Worm (Caenorhabditis elegans) whole organism, L2 larva: Measurements from ENCODE around the gene srd-17.

ENCODE experiments used
- ZK546.5 ChIP-seq: sonication (generic microtip); optimal IDR thresholded peaks from 2 replicates; lab custom pipeline; 2017; ENCODE audit warnings: missing biosample characterization, missing genetic modification characterization
- ama-1 ChIP-seq: fragments of 150-350 bp; optimal IDR thresholded peaks from 2 replicates; lab custom pipeline; 2018; ENCODE audit warnings: inconsistent platforms
- blmp-1 ChIP-seq: sonication (generic microtip); optimal IDR thresholded peaks from 2 replicates; lab custom pipeline; 2017; ENCODE audit warnings: missing genetic modification characterization, mild to moderate bottlenecking, missing compliant biosample characterization, antibody characterized with exemption, moderate library complexity; ENCODE audit not compliant: insufficient read depth
- crh-2 ChIP-seq: sonication (generic microtip); optimal IDR thresholded peaks from 2 replicates; lab custom pipeline; 2017; ENCODE audit warnings: missing biosample characterization, missing genetic modification characterization
- elt-3 ChIP-seq: sonication (generic microtip); optimal IDR thresholded peaks from 2 replicates; lab custom pipeline; 2017; ENCODE audit warnings: missing biosample characterization, missing genetic modification characterization
- fos-1 ChIP-seq: fragments of 150-350 bp; optimal IDR thresholded peaks from 2 replicates; lab custom pipeline; 2014; ENCODE audit warnings: missing biosample characterization, missing genetic modification characterization
- lin-13 ChIP-seq: fragments of 150-350 bp; optimal IDR thresholded peaks from 2 replicates; lab custom pipeline; 2014; ENCODE audit warnings: missing biosample characterization, missing genetic modification reagents, missing genetic modification characterization
- lin-39 ChIP-seq: fragments of 150-350 bp; optimal IDR thresholded peaks from 2 replicates; lab custom pipeline; 2014; ENCODE audit warnings: missing biosample characterization, missing genetic modification reagents, missing genetic modification characterization
- nhr-77 ChIP-seq: fragments of 150-350 bp; optimal IDR thresholded peaks from 2 replicates; lab custom pipeline; 2014; ENCODE audit warnings: missing biosample characterization, missing genetic modification characterization
- sem-4 ChIP-seq: fragments of 150-350 bp; optimal IDR thresholded peaks from 2 replicates; lab custom pipeline; 2014; ENCODE audit warnings: missing biosample characterization, missing genetic modification reagents, missing genetic modification characterization
- snpc-4 ChIP-seq: fragments of 150-350 bp; optimal IDR thresholded peaks from 2 replicates; lab custom pipeline; 2014; ENCODE audit warnings: missing biosample characterization, missing genetic modification characterization
- unc-39 ChIP-seq: fragments of 150-350 bp; optimal IDR thresholded peaks from 2 replicates; lab custom pipeline; 2014; ENCODE audit warnings: missing biosample characterization, missing genetic modification characterization
- ztf-4 ChIP-seq: fragments of 150-350 bp; optimal IDR thresholded peaks from 2 replicates; lab custom pipeline; 2014; ENCODE audit warnings: missing biosample characterization, missing genetic modification characterization

ce11 chrV:13387472-13387871 is 45.0 kb downstream of the srd-17 start:
- TF ChIP-seq unc-39 (tag; lab: Kevin White, UChicago) (no peak), snpc-4 (tag; lab: Kevin White, UChicago) (no peak), lin-39 (tag; lab: Kevin White, UChicago) (no peak), fos-1 (no peak), elt-3 (no peak), ZK546.5 (no peak), crh-2 (tag; lab: Kevin White, UChicago) (no peak), ztf-4 (tag; lab: Kevin White, UChicago) (no peak), blmp-1 (tag; lab: Kevin White, UChicago) (no peak), sem-4 (tag; lab: Kevin White, UChicago) (no peak), nhr-77 (tag; lab: Kevin White, UChicago) (no peak), lin-13 (no peak), ama-1 (no peak)
